Worm (Caenorhabditis elegans) whole organism, mixed stage, embryonic: ENCODE results near the gene hhat-1.

Experiments
- M03D4.4 ChIP-seq: sonication (generic microtip); optimal IDR thresholded peaks from 2 replicates; lab custom pipeline; 2017; ENCODE audit warnings: mild to moderate bottlenecking, missing genetic modification characterization, missing compliant biosample characterization
- bed-3 ChIP-seq: fragments of 200-800 bp; sonication (Bioruptor generic); optimal IDR thresholded peaks from 3 replicates; lab custom pipeline; 2018; ENCODE audit warnings: mild to moderate bottlenecking, missing genetic modification characterization, moderate library complexity, missing compliant biosample characterization
- blmp-1 ChIP-seq: fragments of 150-350 bp; optimal IDR thresholded peaks from 2 replicates; lab custom pipeline; 2014; ENCODE audit warnings: missing biosample characterization, missing genetic modification characterization
- ceh-39 ChIP-seq: fragments of 150-350 bp; optimal IDR thresholded peaks from 2 replicates; lab custom pipeline; 2014; ENCODE audit warnings: missing biosample characterization, missing genetic modification characterization
- ceh-43 ChIP-seq: fragments of 200-800 bp; sonication (Bioruptor generic); optimal IDR thresholded peaks from 2 replicates; lab custom pipeline; 2018; ENCODE audit warnings: mild to moderate bottlenecking, missing genetic modification characterization, moderate library complexity, missing compliant biosample characterization
- ceh-83 ChIP-seq: fragments of 200-800 bp; sonication (Bioruptor generic); optimal IDR thresholded peaks from 2 replicates; lab custom pipeline; 2018; ENCODE audit warnings: mild to moderate bottlenecking, missing genetic modification characterization, missing compliant biosample characterization
- ces-1 ChIP-seq: fragments of 150-350 bp; optimal IDR thresholded peaks from 2 replicates; lab custom pipeline; 2014; ENCODE audit warnings: missing biosample characterization, missing genetic modification reagents, missing genetic modification characterization
- cnd-1 ChIP-seq: fragments of 200-800 bp; sonication (Bioruptor generic); optimal IDR thresholded peaks from 2 replicates; lab custom pipeline; 2018; ENCODE audit warnings: mild to moderate bottlenecking, missing genetic modification characterization, missing compliant biosample characterization
- drap-1 ChIP-seq: fragments of 200-800 bp; sonication (Bioruptor generic); optimal IDR thresholded peaks from 3 replicates; lab custom pipeline; 2018; ENCODE audit warnings: mild to moderate bottlenecking, missing genetic modification characterization, missing compliant biosample characterization
- elt-1 ChIP-seq: sonication (generic microtip); optimal IDR thresholded peaks from 2 replicates; lab custom pipeline; 2017; ENCODE audit warnings: missing genetic modification characterization, mild to moderate bottlenecking, missing compliant biosample characterization, antibody characterized with exemption, moderate library complexity, borderline replicate concordance; ENCODE audit not compliant: insufficient read depth
- elt-3 ChIP-seq: fragments of 150-350 bp; optimal IDR thresholded peaks from 2 replicates; lab custom pipeline; 2014; ENCODE audit warnings: missing biosample characterization, missing genetic modification characterization
- flh-1 ChIP-seq: fragments of 200-800 bp; sonication (Bioruptor generic); optimal IDR thresholded peaks from 2 replicates; lab custom pipeline; 2018; ENCODE audit warnings: mild to moderate bottlenecking, missing genetic modification characterization, moderate library complexity, missing compliant biosample characterization
- ham-2 ChIP-seq: fragments of 200-800 bp; sonication (Bioruptor generic); optimal IDR thresholded peaks from 2 replicates; lab custom pipeline; 2018; ENCODE audit warnings: mild to moderate bottlenecking, missing genetic modification characterization, missing compliant biosample characterization
- hlh-1 ChIP-seq: fragments of 150-350 bp; optimal IDR thresholded peaks from 2 replicates; lab custom pipeline; 2014; ENCODE audit warnings: missing biosample characterization, missing genetic modification reagents, missing genetic modification characterization
- lin-13 ChIP-seq: fragments of 150-350 bp; optimal IDR thresholded peaks from 2 replicates; lab custom pipeline; 2014; ENCODE audit warnings: missing biosample characterization, missing genetic modification characterization
- lin-32 ChIP-seq: fragments of 200-800 bp; sonication (Bioruptor generic); optimal IDR thresholded peaks from 2 replicates; lab custom pipeline; 2018; ENCODE audit warnings: mild to moderate bottlenecking, missing genetic modification characterization, missing compliant biosample characterization
- lsy-2 ChIP-seq: fragments of 150-350 bp; optimal IDR thresholded peaks from 2 replicates; lab custom pipeline; 2014; ENCODE audit warnings: missing biosample characterization, missing genetic modification characterization
- mab-5 ChIP-seq: fragments of 150-350 bp; optimal IDR thresholded peaks from 2 replicates; lab custom pipeline; 2014; ENCODE audit warnings: missing biosample characterization, missing genetic modification characterization
- mep-1 ChIP-seq: fragments of 150-350 bp; optimal IDR thresholded peaks from 2 replicates; lab custom pipeline; 2017; ENCODE audit warnings: missing biosample characterization, missing genetic modification reagents, missing genetic modification characterization, inconsistent platforms
- mls-2 ChIP-seq: sonication (generic microtip); optimal IDR thresholded peaks from 2 replicates; lab custom pipeline; 2016; ENCODE audit warnings: mild to moderate bottlenecking, missing genetic modification characterization, moderate library complexity, missing compliant biosample characterization
- nhr-12 ChIP-seq: fragments of 150-350 bp; optimal IDR thresholded peaks from 2 replicates; lab custom pipeline; 2014; ENCODE audit warnings: missing biosample characterization, missing genetic modification characterization
- nhr-2 ChIP-seq: fragments of 150-350 bp; optimal IDR thresholded peaks from 2 replicates; lab custom pipeline; 2014; ENCODE audit warnings: missing biosample characterization, missing genetic modification characterization
- nhr-237 ChIP-seq: fragments of 150-350 bp; optimal IDR thresholded peaks from 2 replicates; lab custom pipeline; 2014; ENCODE audit warnings: missing biosample characterization, missing genetic modification characterization
- nhr-28 ChIP-seq: fragments of 150-350 bp; optimal IDR thresholded peaks from 2 replicates; lab custom pipeline; 2014; ENCODE audit warnings: missing biosample characterization, missing genetic modification characterization
- nhr-76 ChIP-seq: sonication (generic microtip); optimal IDR thresholded peaks from 2 replicates; lab custom pipeline; 2017; ENCODE audit warnings: missing biosample characterization, missing genetic modification characterization
- pha-4 ChIP-seq: fragments of 150-350 bp; optimal IDR thresholded peaks from 2 replicates; lab custom pipeline; 2018; ENCODE audit warnings: missing biosample characterization, missing genetic modification reagents, missing genetic modification characterization
- sem-2 ChIP-seq: fragments of 200-800 bp; sonication (Bioruptor generic); optimal IDR thresholded peaks from 2 replicates; lab custom pipeline; 2018; ENCODE audit warnings: mild to moderate bottlenecking, missing genetic modification characterization, missing compliant biosample characterization
- snpc-4 ChIP-seq: fragments of 150-350 bp; optimal IDR thresholded peaks from 2 replicates; lab custom pipeline; 2014; ENCODE audit warnings: missing biosample characterization, missing genetic modification characterization
- sptf-1 ChIP-seq: sonication (generic microtip); optimal IDR thresholded peaks from 2 replicates; lab custom pipeline; 2017; ENCODE audit warnings: mild to moderate bottlenecking, missing genetic modification characterization, moderate library complexity, missing compliant biosample characterization
- tbx-8 ChIP-seq: fragments of 200-800 bp; sonication (Bioruptor generic); optimal IDR thresholded peaks from 2 replicates; lab custom pipeline; 2018; ENCODE audit warnings: mild to moderate bottlenecking, missing genetic modification characterization, moderate library complexity, missing compliant biosample characterization
- unc-120 ChIP-seq: sonication (generic microtip); optimal IDR thresholded peaks from 2 replicates; lab custom pipeline; 2017; ENCODE audit warnings: missing genetic modification characterization, missing compliant biosample characterization; ENCODE audit not compliant: poor library complexity, severe bottlenecking
- unc-39 ChIP-seq: fragments of 150-350 bp; optimal IDR thresholded peaks from 2 replicates; lab custom pipeline; 2014; ENCODE audit warnings: missing biosample characterization, missing genetic modification characterization
- unc-62 ChIP-seq: fragments of 150-350 bp; optimal IDR thresholded peaks from 2 replicates; lab custom pipeline; 2014; ENCODE audit warnings: missing biosample characterization, missing genetic modification reagents, missing genetic modification characterization
- zip-8 ChIP-seq: fragments of 150-350 bp; optimal IDR thresholded peaks from 2 replicates; lab custom pipeline; 2014; ENCODE audit warnings: missing biosample characterization, missing genetic modification characterization
- ztf-11 ChIP-seq: fragments of 150-350 bp; optimal IDR thresholded peaks from 2 replicates; lab custom pipeline; 2014; ENCODE audit warnings: missing biosample characterization, missing genetic modification characterization

The hhat-1 gene

DNA sequence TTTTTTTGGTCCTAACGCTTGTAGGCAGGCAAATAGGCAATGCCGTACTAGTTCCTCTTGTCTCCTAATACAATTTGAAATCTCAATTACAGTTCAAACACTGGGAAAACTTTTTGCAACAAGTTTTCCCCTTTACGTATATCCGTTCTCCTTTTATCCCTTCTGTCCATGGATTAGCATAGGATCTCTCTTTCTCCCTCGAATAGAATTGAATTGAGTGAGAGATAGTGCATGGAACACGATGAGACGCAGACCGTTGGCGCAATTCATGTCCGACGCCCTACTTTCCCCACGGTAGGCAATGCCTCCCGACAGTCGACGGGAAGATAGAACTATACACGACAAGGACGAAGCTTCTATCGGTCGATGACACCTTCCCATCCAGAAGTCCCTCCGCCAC lies at the start of gene hhat-1:
Gene hhat-1, plus strand, starts transcription at position 301 of the 400 bp plus-strand sequence.
- TF ChIP-seq ham-2 (GFP tag; lab: Kevin White, UChicago) (peak; percentile 46), unc-39 (tag; lab: Kevin White, UChicago) (no peak), ces-1 (GFP tag; lab: Kevin White, UChicago) (peak; percentile 44)

DNA sequence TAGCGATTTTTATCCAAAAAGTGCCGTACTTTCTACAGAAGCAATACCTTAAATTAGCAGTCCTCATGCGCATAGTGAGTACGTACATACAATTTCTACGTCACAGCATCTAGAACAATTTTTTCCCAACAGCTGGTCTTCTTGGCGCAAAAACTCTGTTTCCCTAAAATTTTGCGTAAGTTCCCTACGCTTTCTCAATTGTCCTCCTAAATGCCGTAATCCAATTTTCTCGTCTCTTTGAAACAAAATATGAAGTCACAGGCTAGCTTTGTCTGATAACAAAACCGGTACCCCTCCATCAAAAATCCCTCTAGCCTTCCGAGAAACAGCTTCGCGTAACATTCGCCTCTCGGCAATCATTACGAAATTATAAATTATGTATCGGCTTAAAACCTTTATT lies 45.4 kb upstream of the hhat-1 start, which contains the start of gene C38C6.3:
Gene C38C6.3, plus strand, starts transcription at position 301 of the 400 bp plus-strand sequence.
- TF ChIP-seq mep-1 (tag; lab: Kevin White, UChicago) = no peak

DNA sequence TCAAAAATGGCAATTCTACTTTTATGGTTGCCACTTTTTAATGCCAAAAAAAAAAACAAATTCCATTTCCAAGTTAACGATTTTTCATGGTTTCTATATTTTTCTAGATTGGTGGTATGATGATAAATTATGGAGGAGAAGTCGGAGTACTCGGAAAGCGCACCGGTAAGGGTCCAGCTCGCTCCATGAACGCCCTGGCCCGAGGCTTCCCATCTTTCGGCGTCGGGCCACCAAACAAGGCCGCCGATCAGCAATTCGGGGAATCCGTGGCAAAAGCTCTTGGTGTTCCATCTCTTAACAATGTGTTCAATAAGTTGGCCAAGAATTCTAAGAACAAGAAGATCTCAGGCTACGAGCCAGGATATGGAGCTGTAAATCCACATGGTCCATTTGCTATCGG lies 44.2 kb upstream of the hhat-1 start:
- no peak for TF ChIP-seq ceh-39 (tag; lab: Kevin White, UChicago)
- TF ChIP-seq zip-8 = no peak
- TF ChIP-seq lin-32 (GFP tag; lab: Kevin White, UChicago) = no peak
- TF ChIP-seq unc-39 (tag; lab: Kevin White, UChicago) = no peak
- TF ChIP-seq blmp-1 (tag; lab: Kevin White, UChicago) = no peak
- no peak for TF ChIP-seq lsy-2 (tag; lab: Kevin White, UChicago)
- TF ChIP-seq mep-1 (tag; lab: Kevin White, UChicago) = no peak

DNA sequence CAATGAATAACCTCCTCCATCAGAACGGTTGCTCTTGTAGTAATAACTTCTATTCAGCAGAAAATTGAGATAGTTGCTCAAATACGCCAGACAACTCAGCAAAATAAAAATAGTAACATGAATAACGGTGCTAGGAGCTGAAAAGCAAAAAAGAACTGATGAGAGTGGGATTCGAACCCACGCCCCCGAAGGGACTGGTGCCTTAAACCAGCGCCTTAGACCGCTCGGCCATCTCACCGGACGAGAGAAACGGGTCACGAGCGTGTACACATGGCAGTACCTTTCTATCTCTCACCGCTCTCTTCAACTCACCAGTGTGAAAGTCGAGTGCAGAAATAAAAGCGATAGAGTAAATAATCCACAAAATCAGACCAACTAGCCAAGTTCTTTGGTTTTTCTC lies 43.1 kb upstream of the hhat-1 start:
- peak; percentile 86 for TF ChIP-seq sptf-1 (tag; lab: Kevin White, UChicago)
- no peak for TF ChIP-seq unc-62 (GFP tag; lab: Kevin White, UChicago)
- TF ChIP-seq hlh-1 (tag; lab: Kevin White, UChicago) = no peak
- no peak for TF ChIP-seq elt-1 (tag; lab: Kevin White, UChicago)
- TF ChIP-seq lsy-2 (tag; lab: Kevin White, UChicago) = no peak
- TF ChIP-seq ceh-83 (GFP tag; lab: Kevin White, UChicago) = peak; percentile 45
- no peak for TF ChIP-seq ces-1 (GFP tag; lab: Kevin White, UChicago)
- peak; percentile 6 for TF ChIP-seq nhr-28 (tag; lab: Kevin White, UChicago)
- TF ChIP-seq mls-2 (tag; lab: Kevin White, UChicago) = peak; percentile 70
- no peak for TF ChIP-seq snpc-4
- TF ChIP-seq lin-13 (tag; lab: Kevin White, UChicago) = no peak
- TF ChIP-seq ham-2 (GFP tag; lab: Kevin White, UChicago) = no peak
- peak; percentile 70 for TF ChIP-seq lin-32 (GFP tag; lab: Kevin White, UChicago)
- TF ChIP-seq zip-8 = no peak
- peak; percentile 7 for TF ChIP-seq flh-1 (GFP tag; lab: Kevin White, UChicago)
- no peak for TF ChIP-seq ztf-11 (tag; lab: Kevin White, UChicago)
- no peak for TF ChIP-seq pha-4 (tag; lab: Kevin White, UChicago)
- TF ChIP-seq mab-5 = no peak
- no peak for TF ChIP-seq elt-3 (tag; lab: Kevin White, UChicago)
- TF ChIP-seq nhr-76 (tag; lab: Kevin White, UChicago) = no peak
- TF ChIP-seq bed-3 = peak; percentile 21
- TF ChIP-seq unc-120 (tag; lab: Kevin White, UChicago) = peak; percentile 67
- TF ChIP-seq blmp-1 (tag; lab: Kevin White, UChicago) = no peak
- TF ChIP-seq tbx-8 (GFP tag; lab: Kevin White, UChicago) = no peak
- no peak for TF ChIP-seq nhr-2 (tag; lab: Kevin White, UChicago)
- no peak for TF ChIP-seq nhr-12 (tag; lab: Kevin White, UChicago)
- TF ChIP-seq nhr-237 (tag; lab: Kevin White, UChicago) = no peak
- no peak for TF ChIP-seq ceh-39 (tag; lab: Kevin White, UChicago)
- TF ChIP-seq unc-39 (tag; lab: Kevin White, UChicago) = no peak
- TF ChIP-seq mep-1 (tag; lab: Kevin White, UChicago) = peak; percentile 4
- peak; percentile 48 for TF ChIP-seq ceh-43 (GFP tag; lab: Kevin White, UChicago)
- TF ChIP-seq drap-1 (GFP tag; lab: Kevin White, UChicago) = peak; percentile 79
- peak; percentile 52 for TF ChIP-seq cnd-1 (tag; lab: Kevin White, UChicago)
- TF ChIP-seq sem-2 (GFP tag; lab: Kevin White, UChicago) = peak; percentile 58
- TF ChIP-seq M03D4.4 (tag; lab: Kevin White, UChicago) = peak; percentile 68
